Fruit fly (Drosophila melanogaster) whole organism, embryonic: ENCODE results near the gene Pfdn2.
A peak's percentile ranks its signal among the peaks of the same experiment; 100 is the strongest.

Experiments
- Ada2b ChIP-seq: fragments of 200-800 bp; sonication (Bioruptor generic); IDR thresholded peaks from 2 replicates; pipeline ENCODE4 v1.3.6; 2022; ENCODE audit warnings: missing biosample characterization, missing genetic modification characterization
- Asciz ChIP-seq: fragments of 200-800 bp; sonication (Bioruptor generic); optimal IDR thresholded peaks from 2 replicates; lab custom pipeline; 2017; ENCODE audit warnings: missing biosample characterization, mild to moderate bottlenecking, missing genetic modification characterization, missing genetic modification reagents
- Atf-2 ChIP-seq: fragments of 200-800 bp; sonication (Bioruptor generic); optimal IDR thresholded peaks from 2 replicates; lab custom pipeline; 2016; ENCODE audit warnings: missing biosample characterization, missing genetic modification characterization
- Bdp1 ChIP-seq: fragments of 200-800 bp; sonication (Bioruptor generic); optimal IDR thresholded peaks from 3 replicates; lab custom pipeline; 2016; ENCODE audit warnings: missing biosample characterization, missing genetic modification characterization
- CG1024 ChIP-seq: fragments of 200-800 bp; sonication (Bioruptor generic); IDR thresholded peaks from 2 replicates; pipeline ENCODE4 v1.3.6; 2022; ENCODE audit warnings: missing biosample characterization, missing genetic modification characterization
- CG10462 ChIP-seq: fragments of 200-800 bp; sonication (Bioruptor generic); optimal IDR thresholded peaks from 2 replicates; lab custom pipeline; 2016; ENCODE audit warnings: missing biosample characterization, missing genetic modification characterization
- CG11456 ChIP-seq: fragments of 200-800 bp; sonication (Bioruptor generic); IDR thresholded peaks from 3 replicates; pipeline ENCODE4 v1.3.6; 2022; ENCODE audit warnings: missing biosample characterization, missing genetic modification characterization
- CG12769 ChIP-seq: fragments of 200-800 bp; sonication (Bioruptor generic); optimal IDR thresholded peaks from 2 replicates; lab custom pipeline; 2019; ENCODE audit warnings: missing biosample characterization, mild to moderate bottlenecking, missing genetic modification characterization, moderate library complexity
- CG13894 ChIP-seq: fragments of 200-800 bp; sonication (Bioruptor generic); optimal IDR thresholded peaks from 3 replicates; lab custom pipeline; 2018; ENCODE audit warnings: missing biosample characterization, mild to moderate bottlenecking, missing genetic modification characterization, moderate library complexity
- CG14667 ChIP-seq: fragments of 200-800 bp; sonication (Bioruptor generic); IDR thresholded peaks from 2 replicates; pipeline ENCODE4 v1.3.6; 2022; ENCODE audit warnings: missing biosample characterization, missing genetic modification characterization
- CG15269 ChIP-seq: fragments of 200-800 bp; sonication (Bioruptor generic); optimal IDR thresholded peaks from 2 replicates; lab custom pipeline; 2018; ENCODE audit warnings: missing biosample characterization, mild to moderate bottlenecking, missing genetic modification characterization, moderate library complexity
- CG15514 ChIP-seq: fragments of 200-800 bp; sonication (Bioruptor generic); optimal IDR thresholded peaks from 3 replicates; lab custom pipeline; 2017; ENCODE audit warnings: missing biosample characterization, missing genetic modification characterization, mild to moderate bottlenecking, moderate library complexity, missing genetic modification reagents
- CG16779 ChIP-seq: fragments of 200-800 bp; sonication (Bioruptor generic); IDR thresholded peaks from 2 replicates; pipeline ENCODE4 v1.3.6; 2022; ENCODE audit warnings: missing biosample characterization, missing genetic modification characterization
- CG30431 ChIP-seq: fragments of 200-800 bp; sonication (Bioruptor generic); optimal IDR thresholded peaks from 2 replicates; lab custom pipeline; 2017; ENCODE audit warnings: missing biosample characterization, missing genetic modification characterization
- CG3407 ChIP-seq: fragments of 200-800 bp; sonication (Bioruptor generic); optimal IDR thresholded peaks from 2 replicates; lab custom pipeline; 2018; ENCODE audit warnings: missing biosample characterization, mild to moderate bottlenecking, missing genetic modification characterization
- CG34224 ChIP-seq: fragments of 200-800 bp; sonication (Bioruptor generic); IDR thresholded peaks from 3 replicates; pipeline ENCODE4 v1.3.6; 2022; ENCODE audit warnings: missing biosample characterization, missing genetic modification characterization; ENCODE audit not compliant: partially characterized antibody
- CG4328 ChIP-seq: fragments of 200-800 bp; sonication (Bioruptor generic); optimal IDR thresholded peaks from 3 replicates; lab custom pipeline; 2017; ENCODE audit warnings: missing biosample characterization, missing genetic modification reagents, missing genetic modification characterization
- CG4820 ChIP-seq: fragments of 200-800 bp; sonication (Bioruptor generic); optimal IDR thresholded peaks from 3 replicates; lab custom pipeline; 2016; ENCODE audit warnings: missing biosample characterization, missing genetic modification characterization
- CG8765 ChIP-seq: fragments of 200-800 bp; sonication (Bioruptor generic); IDR thresholded peaks from 2 replicates; pipeline ENCODE4 v1.3.6; 2022; ENCODE audit warnings: missing biosample characterization, missing genetic modification characterization
- Camta ChIP-seq: fragments of 200-800 bp; sonication (Bioruptor generic); optimal IDR thresholded peaks from 2 replicates; lab custom pipeline; 2016; ENCODE audit warnings: missing biosample characterization, missing genetic modification characterization
- CrebB ChIP-seq: fragments of 200-800 bp; sonication (Bioruptor generic); optimal IDR thresholded peaks from 3 replicates; lab custom pipeline; 2018; ENCODE audit warnings: missing biosample characterization, mild to moderate bottlenecking, missing genetic modification characterization
- D19A ChIP-seq: fragments of 200-800 bp; optimal IDR thresholded peaks from 3 replicates; lab custom pipeline; 2019; ENCODE audit warnings: missing biosample characterization, mild to moderate bottlenecking, missing genetic modification characterization, moderate library complexity
- E2f2 ChIP-seq: fragments of 200-800 bp; sonication (Bioruptor generic); IDR thresholded peaks from 2 replicates; pipeline ENCODE4 v1.3.6; 2022; ENCODE audit warnings: missing biosample characterization, missing genetic modification characterization
- Gug ChIP-seq: fragments of 200-800 bp; sonication (Bioruptor generic); IDR thresholded peaks from 4 replicates; pipeline ENCODE4 v1.3.6; 2022; ENCODE audit warnings: missing biosample characterization, missing genetic modification characterization
- H15 ChIP-seq: fragments of 200-800 bp; sonication (Bioruptor generic); IDR thresholded peaks from 3 replicates; pipeline ENCODE4 v1.3.6; 2022; ENCODE audit warnings: missing biosample characterization, missing genetic modification characterization
- Lim3 ChIP-seq: fragments of 200-800 bp; sonication (Bioruptor generic); IDR thresholded peaks from 2 replicates; pipeline ENCODE4 v1.3.6; 2022; ENCODE audit warnings: missing biosample characterization, missing genetic modification characterization
- MESR4 ChIP-seq: fragments of 200-800 bp; sonication (Bioruptor generic); optimal IDR thresholded peaks from 2 replicates; lab custom pipeline; 2018; ENCODE audit warnings: missing biosample characterization, mild to moderate bottlenecking, missing genetic modification characterization, moderate library complexity
- MTF-1 ChIP-seq: fragments of 200-800 bp; sonication (Bioruptor generic); optimal IDR thresholded peaks from 2 replicates; lab custom pipeline; 2018; ENCODE audit warnings: missing biosample characterization, mild to moderate bottlenecking, missing genetic modification characterization, borderline replicate concordance
- Max ChIP-seq: fragments of 200-800 bp; sonication (Bioruptor generic); optimal IDR thresholded peaks from 2 replicates; lab custom pipeline; 2016; ENCODE audit warnings: missing biosample characterization, mild to moderate bottlenecking, missing genetic modification characterization
- Med ChIP-seq: fragments of 200-800 bp; sonication (Bioruptor generic); peaks from one replicate; lab custom pipeline; 2016; ENCODE audit warnings: missing biosample characterization, missing genetic modification characterization, mild to moderate bottlenecking, inconsistent platforms, moderate library complexity
- NK7.1 ChIP-seq: fragments of 200-800 bp; sonication (Bioruptor generic); optimal IDR thresholded peaks from 3 replicates; lab custom pipeline; 2016; ENCODE audit warnings: missing biosample characterization, missing genetic modification characterization
- abd-A ChIP-seq: fragments of 200-800 bp; sonication (Bioruptor generic); optimal IDR thresholded peaks from 3 replicates; lab custom pipeline; 2019; ENCODE audit warnings: missing biosample characterization, mild to moderate bottlenecking, missing genetic modification characterization, moderate library complexity
- bowl ChIP-seq: fragments of 200-800 bp; sonication (Bioruptor generic); IDR thresholded peaks from 2 replicates; pipeline ENCODE4 v1.3.6; 2022; ENCODE audit warnings: missing biosample characterization, missing genetic modification characterization
- caup ChIP-seq: fragments of 200-800 bp; sonication (Bioruptor generic); optimal IDR thresholded peaks from 3 replicates; lab custom pipeline; 2017; ENCODE audit warnings: missing biosample characterization, mild to moderate bottlenecking, missing genetic modification characterization, moderate library complexity; ENCODE audit not compliant: severe bottlenecking
- cwo ChIP-seq: fragments of 200-800 bp; sonication (Bioruptor generic); optimal IDR thresholded peaks from 3 replicates; lab custom pipeline; 2017; ENCODE audit warnings: missing biosample characterization, missing genetic modification characterization, mild to moderate bottlenecking, moderate library complexity, missing genetic modification reagents
- grn ChIP-seq: fragments of 200-800 bp; sonication (Bioruptor generic); optimal IDR thresholded peaks from 3 replicates; lab custom pipeline; 2017; ENCODE audit warnings: missing biosample characterization, missing genetic modification characterization
- lab ChIP-seq: fragments of 200-800 bp; sonication (Bioruptor generic); optimal IDR thresholded peaks from 3 replicates; lab custom pipeline; 2017; ENCODE audit warnings: missing biosample characterization, missing genetic modification characterization, mild to moderate bottlenecking, moderate library complexity, missing genetic modification reagents
- maf-S ChIP-seq: fragments of 200-800 bp; sonication (Bioruptor generic); optimal IDR thresholded peaks from 2 replicates; lab custom pipeline; 2016; ENCODE audit warnings: missing biosample characterization, missing genetic modification characterization
- mld ChIP-seq: fragments of 200-800 bp; sonication (Bioruptor generic); IDR thresholded peaks from 3 replicates; pipeline ENCODE4 v1.3.6; 2022; ENCODE audit warnings: missing biosample characterization, missing genetic modification characterization; ENCODE audit not compliant: partially characterized antibody
- nau ChIP-seq: fragments of 200-800 bp; sonication (Bioruptor generic); optimal IDR thresholded peaks from 3 replicates; lab custom pipeline; 2017; ENCODE audit warnings: missing biosample characterization, mild to moderate bottlenecking, missing genetic modification characterization, missing genetic modification reagents
- nerfin-2 ChIP-seq: fragments of 200-800 bp; sonication (Bioruptor generic); IDR thresholded peaks from 2 replicates; pipeline ENCODE4 v1.3.6; 2022; ENCODE audit warnings: missing biosample characterization, missing genetic modification characterization; ENCODE audit not compliant: partially characterized antibody
- nom ChIP-seq: fragments of 200-800 bp; sonication (Bioruptor generic); optimal IDR thresholded peaks from 2 replicates; lab custom pipeline; 2017; ENCODE audit warnings: missing biosample characterization, missing genetic modification characterization, mild to moderate bottlenecking, moderate library complexity, missing genetic modification reagents
- odd ChIP-seq: fragments of 200-800 bp; sonication (Bioruptor generic); optimal IDR thresholded peaks from 2 replicates; lab custom pipeline; 2017; ENCODE audit warnings: missing biosample characterization, mild to moderate bottlenecking, missing genetic modification characterization
- pan ChIP-seq, 4 experiments: fragments of >200 bp in 3 of 4; fragments of 200-800 bp in 1 of 4; sonication (Bioruptor generic) in 1 of 4; optimal IDR thresholded peaks in 3 of 4; IDR thresholded peaks in 1 of 4; 2 replicates each; pipeline versions ENCODE4 v1.3.6 to Lab custom; 2017 to 2022; ENCODE audit warnings: missing biosample characterization in 2 of 4, missing genetic modification characterization in 2 of 4, mixed read lengths in 1 of 4
- phol ChIP-seq: fragments of 200-800 bp; sonication (Bioruptor generic); optimal IDR thresholded peaks from 3 replicates; lab custom pipeline; 2018; ENCODE audit warnings: missing biosample characterization, mild to moderate bottlenecking, missing genetic modification characterization, moderate library complexity
- rib ChIP-seq: fragments of 200-800 bp; sonication (Bioruptor generic); IDR thresholded peaks from 2 replicates; pipeline ENCODE4 v1.3.6; 2022; ENCODE audit warnings: missing biosample characterization, missing genetic modification characterization
- row ChIP-seq: fragments of 200-800 bp; sonication (Bioruptor generic); IDR thresholded peaks from 3 replicates; pipeline ENCODE4 v1.3.6; 2022; ENCODE audit warnings: missing biosample characterization, missing genetic modification characterization
- sc ChIP-seq, 3 experiments: fragments of >200 bp in 2 of 3; fragments of 200-800 bp in 1 of 3; sonication (Bioruptor generic) in 1 of 3; optimal IDR thresholded peaks; 2 replicates in 2 of 3; 3 replicates in 1 of 3; lab custom pipeline; 2017; ENCODE audit warnings: mild to moderate bottlenecking in 1 of 3, missing biosample characterization in 1 of 3, missing genetic modification characterization in 1 of 3, missing genetic modification reagents in 1 of 3
- wek ChIP-seq: fragments of 200-800 bp; sonication (Bioruptor generic); optimal IDR thresholded peaks from 3 replicates; lab custom pipeline; 2018; ENCODE audit warnings: missing biosample characterization, mild to moderate bottlenecking, missing genetic modification characterization, moderate library complexity

The Pfdn2 gene

dm6 chr3L:11061200-11061599, 13.0 kb downstream of the Pfdn2 start, which contains the start of the genes CG6321 and Blos2 (continued):
- TF ChIP-seq pan (optimal IDR thresholded peaks at IDR 0.05; lab: Kevin White, UChicago), result peak in 1 of 2 experiments; percentile 32
- TF ChIP-seq pan (GFP tag; optimal IDR thresholded peaks at IDR 0.05 in 1 of 2, IDR thresholded peaks at IDR 0.05 in 1 of 2), result peak in 1 of 2 experiments; percentile 40
- TF ChIP-seq CG4820 (GFP tag; lab: Kevin White, UChicago), result peak; percentile 55
- TF ChIP-seq H15 (GFP tag; lab: Robert Waterston, UW), result 0 out of 3 replicates have a peak, but pooled peaks have one; percentile 27
- TF ChIP-seq phol (tag; lab: Kevin White, UChicago), result peak; percentile 81
- TF ChIP-seq MTF-1 (GFP tag; lab: Kevin White, UChicago), result peak; percentile 6
- peak; percentile 74 for TF ChIP-seq CrebB (tag; lab: Kevin White, UChicago)
- no peak for TF ChIP-seq Bdp1 (GFP tag; lab: Kevin White, UChicago)
- no peak for TF ChIP-seq CG30431 (GFP tag; lab: Kevin White, UChicago)
- TF ChIP-seq Max, result peak; percentile 67
- TF ChIP-seq CG14667 (GFP tag; lab: Robert Waterston, UW), result no peak
- no peak for TF ChIP-seq CG10462
- TF ChIP-seq CG34224 (GFP tag; lab: Robert Waterston, UW), result no peak
- no peak for TF ChIP-seq nerfin-2 (GFP tag; lab: Robert Waterston, UW)
- TF ChIP-seq MESR4 (GFP tag; lab: Kevin White, UChicago), result no peak
- TF ChIP-seq Lim3 (GFP tag; lab: Robert Waterston, UW), result no peak
- TF ChIP-seq caup (GFP tag; lab: Kevin White, UChicago), result peak; percentile 72
- TF ChIP-seq abd-A (tag; lab: Kevin White, UChicago), result no peak
- TF ChIP-seq E2f2 (GFP tag; lab: Robert Waterston, UW), result peak; percentile 58
- TF ChIP-seq lab, result peak; percentile 86
- peak; percentile 63 for TF ChIP-seq nau (GFP tag; lab: Kevin White, UChicago)
- TF ChIP-seq Asciz (GFP tag; lab: Kevin White, UChicago), result peak; percentile 59
- TF ChIP-seq bowl, result no peak
- TF ChIP-seq grn (GFP tag; lab: Kevin White, UChicago), result peak; percentile 21
- peak; percentile 20 for TF ChIP-seq nom (GFP tag; lab: Kevin White, UChicago)
- peak; percentile 65 for TF ChIP-seq cwo (GFP tag; lab: Kevin White, UChicago)
- no peak for TF ChIP-seq rib (GFP tag; lab: Robert Waterston, UW)
- peak; percentile 57 for TF ChIP-seq CG4328 (GFP tag; lab: Kevin White, UChicago)
- no peak for TF ChIP-seq CG16779
- peak; percentile 93 for TF ChIP-seq Med (GFP tag; lab: Kevin White, UChicago)
- peak; percentile 24 for TF ChIP-seq CG3407 (GFP tag; lab: Kevin White, UChicago)
- TF ChIP-seq Camta (GFP tag; lab: Kevin White, UChicago), result peak; percentile 19
- TF ChIP-seq maf-S (GFP tag; lab: Kevin White, UChicago), result no peak
- no peak for TF ChIP-seq mld (GFP tag; lab: Robert Waterston, UW)
- TF ChIP-seq NK7.1, result peak; percentile 25
- no peak for TF ChIP-seq sc (optimal IDR thresholded peaks at IDR 0.05; lab: Kevin White, UChicago)
- TF ChIP-seq sc (GFP tag; optimal IDR thresholded peaks at IDR 0.05; lab: Kevin White, UChicago), result peak; percentile 22
- TF ChIP-seq CG8765, result no peak
- TF ChIP-seq CG1024 (GFP tag; lab: Robert Waterston, UW), result 0 out of 2 replicates have a peak, but pooled peaks have one; percentile 6

- TF ChIP-seq CG13894 (peak; percentile 63), Ada2b (GFP tag; lab: Robert Waterston, UW) (no peak), wek (GFP tag; lab: Kevin White, UChicago) (no peak), odd (GFP tag; lab: Kevin White, UChicago) (no peak), row (GFP tag; lab: Robert Waterston, UW) (0 out of 3 replicates have a peak, but pooled peaks have one; percentile 11), Atf-2 (GFP tag; lab: Kevin White, UChicago) (no peak), CG15269 (tag; lab: Kevin White, UChicago) (peak; percentile 13), Gug (no peak), CG12769 (peak; percentile 3), D19A (peak; percentile 14), CG11456 (GFP tag; lab: Robert Waterston, UW) (0 out of 3 replicates have a peak, but pooled peaks have one; percentile 31), CG15514 (peak; percentile 18)
Measured at dm6 chr3L:11053843-11054242, 20.3 kb downstream of the Pfdn2 start, which contains the start of gene CG7888. Gene CG7888, plus strand, starts transcription at chr3L:11054035.
